Fruit fly (Drosophila melanogaster) whole organism, prepupa: Measurements from ENCODE around the gene Smg6.

Experiments used
- Blimp-1 ChIP-seq: fragments of 200-800 bp; sonication (Bioruptor generic); optimal IDR thresholded peaks from 3 replicates; lab custom pipeline; 2017; ENCODE audit warnings: missing biosample characterization, missing genetic modification characterization, mild to moderate bottlenecking, moderate library complexity, missing genetic modification reagents
- CG11294 ChIP-seq: fragments of 200-800 bp; sonication (Bioruptor generic); IDR thresholded peaks from 2 replicates; pipeline ENCODE4 v1.3.6; 2022; ENCODE audit warnings: missing biosample characterization, missing genetic modification characterization
- CG3032 ChIP-seq: fragments of 200-800 bp; optimal IDR thresholded peaks from 2 replicates; lab custom pipeline; 2019; ENCODE audit warnings: missing biosample characterization, mild to moderate bottlenecking, missing genetic modification characterization, moderate library complexity
- CG6808 ChIP-seq: fragments of 200-800 bp; sonication (Bioruptor generic); optimal IDR thresholded peaks from 3 replicates; lab custom pipeline; 2017; ENCODE audit warnings: missing biosample characterization, missing genetic modification characterization, mild to moderate bottlenecking, moderate library complexity, missing genetic modification reagents
- CG8319 ChIP-seq: fragments of 200-800 bp; sonication (Bioruptor generic); optimal IDR thresholded peaks from 3 replicates; lab custom pipeline; 2016; ENCODE audit warnings: missing biosample characterization, missing genetic modification characterization
- CG8632 ChIP-seq: fragments of 200-800 bp; sonication (Bioruptor generic); optimal IDR thresholded peaks from 3 replicates; lab custom pipeline; 2016; ENCODE audit warnings: missing biosample characterization, missing genetic modification characterization
- Ets21C ChIP-seq: fragments of 200-800 bp; sonication (Bioruptor generic); optimal IDR thresholded peaks from 3 replicates; lab custom pipeline; 2016; ENCODE audit warnings: missing biosample characterization, missing genetic modification characterization
- Ets96B ChIP-seq: fragments of 200-800 bp; optimal IDR thresholded peaks from 2 replicates; lab custom pipeline; 2019; ENCODE audit warnings: missing biosample characterization, mild to moderate bottlenecking, missing genetic modification characterization, moderate library complexity
- Sox15 ChIP-seq: fragments of 200-800 bp; sonication (Bioruptor generic); optimal IDR thresholded peaks from 3 replicates; lab custom pipeline; 2016; ENCODE audit warnings: missing biosample characterization, missing genetic modification characterization
- dac ChIP-seq: fragments of 200-800 bp; sonication (Bioruptor generic); optimal IDR thresholded peaks from 2 replicates; lab custom pipeline; 2017; ENCODE audit warnings: missing biosample characterization, mild to moderate bottlenecking, missing genetic modification characterization
- esn ChIP-seq: fragments of 200-800 bp; sonication (Bioruptor generic); optimal IDR thresholded peaks from 2 replicates; lab custom pipeline; 2016; ENCODE audit warnings: missing biosample characterization, mild to moderate bottlenecking, missing genetic modification characterization, moderate library complexity
- lz ChIP-seq: fragments of 200-800 bp; sonication (Bioruptor generic); optimal IDR thresholded peaks from 3 replicates; lab custom pipeline; 2016; ENCODE audit warnings: missing biosample characterization, missing genetic modification characterization
- pdm3 ChIP-seq: fragments of 200-800 bp; sonication (Bioruptor generic); optimal IDR thresholded peaks from 3 replicates; lab custom pipeline; 2016; ENCODE audit warnings: missing biosample characterization, missing genetic modification characterization

- TF ChIP-seq CG8632 = no peak
- no peak for TF ChIP-seq CG8319
- no peak for TF ChIP-seq esn (GFP tag; lab: Kevin White, UChicago)
- no peak for TF ChIP-seq lz (GFP tag; lab: Kevin White, UChicago)
- TF ChIP-seq CG3032 (tag; lab: Kevin White, UChicago) = no peak
- no peak for TF ChIP-seq Blimp-1
- TF ChIP-seq dac (GFP tag; lab: Kevin White, UChicago) = no peak
- no peak for TF ChIP-seq pdm3 (GFP tag; lab: Kevin White, UChicago)
- TF ChIP-seq Sox15 (GFP tag; lab: Kevin White, UChicago) = no peak
- no peak for TF ChIP-seq Ets21C (GFP tag; lab: Kevin White, UChicago)
- TF ChIP-seq CG11294 (GFP tag; lab: Robert Waterston, UW) = no peak
- no peak for TF ChIP-seq Ets96B (tag; lab: Kevin White, UChicago)
- no peak for TF ChIP-seq CG6808 (GFP tag; lab: Kevin White, UChicago)
These were observed 31.0 kb downstream of the Smg6 start for dm6 chr3R:25002257-25002656.
